Worm (Caenorhabditis elegans): ENCODE data around the gene R148.4.

R148.4 gene

DNA sequence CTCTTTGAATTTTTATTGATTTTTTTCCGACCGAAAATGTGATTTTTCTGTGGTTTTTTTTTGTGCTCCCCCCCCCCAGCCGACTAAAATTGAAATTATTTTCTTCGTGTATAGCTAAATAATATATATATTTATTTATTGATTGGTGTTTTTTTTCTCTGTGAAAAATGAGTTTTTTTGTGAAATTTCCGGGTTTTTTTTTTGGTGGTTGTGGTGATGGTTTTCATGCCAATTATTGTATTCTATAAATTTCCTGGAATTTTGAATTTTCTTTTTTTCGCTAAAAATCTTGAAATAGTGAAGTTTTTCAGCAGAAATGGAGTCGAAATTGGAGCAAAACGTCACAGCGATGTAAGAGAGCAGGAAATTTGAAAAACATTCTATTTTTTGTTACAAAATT, 12.0 kb downstream of the R148.4 start, which contains the start of gene lmtr-5:
TSS of gene lmtr-5 (plus strand) at position 301 of the 400 bp plus-strand sequence.
- TF ChIP-seq scrt-1 (GFP tag; IDR thresholded peaks at IDR 0.05) (no peak), hmbx-1 (tag; optimal IDR thresholded peaks at IDR 0.05) (no peak), sea-1 (GFP tag; conservative IDR thresholded peaks at IDR 0.05) (no peak), tbx-11 (GFP tag; IDR thresholded peaks at IDR 0.05) (no peak), tbx-37 (GFP tag; conservative IDR thresholded peaks at IDR 0.05) (no peak), hnd-1 (tag; optimal IDR thresholded peaks at IDR 0.05) (no peak), F13C5.2 (tag; optimal IDR thresholded peaks at IDR 0.05) (no peak), tra-4 (tag; optimal IDR thresholded peaks at IDR 0.05) (no peak)

DNA sequence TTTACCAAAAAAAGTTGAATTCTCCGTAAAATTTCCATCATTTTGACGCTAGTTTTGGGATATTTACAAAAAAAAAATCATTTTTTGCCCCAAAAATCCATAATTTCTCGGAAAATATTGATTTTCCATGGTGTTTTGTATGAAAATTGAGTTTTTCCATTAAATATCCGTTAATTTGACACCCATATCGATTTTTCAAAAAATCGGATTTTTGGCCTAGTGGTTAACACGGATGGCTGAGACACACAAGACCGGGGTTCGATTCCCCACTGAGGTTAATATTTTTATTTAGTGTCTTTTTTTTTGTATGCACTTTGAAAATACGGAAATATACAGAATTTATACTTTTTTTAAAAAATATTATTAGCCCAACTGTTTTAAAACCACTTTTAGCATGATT, 13.8 kb downstream of the R148.4 start:
- no peak for TF ChIP-seq ceh-36 (tag; optimal IDR thresholded peaks at IDR 0.05)
- TF ChIP-seq pes-1 (GFP tag; IDR thresholded peaks at IDR 0.05) = no peak
- TF ChIP-seq flt-1 (GFP tag; IDR thresholded peaks at IDR 0.05) = no peak
- TF ChIP-seq B0310.2 (tag; optimal IDR thresholded peaks at IDR 0.05) = no peak
- no peak for TF ChIP-seq scrt-1 (GFP tag; IDR thresholded peaks at IDR 0.05)
- TF ChIP-seq aly-1 (tag; optimal IDR thresholded peaks at IDR 0.05) = no peak
- TF ChIP-seq ama-1 (optimal IDR thresholded peaks at IDR 0.05) = no peak

DNA sequence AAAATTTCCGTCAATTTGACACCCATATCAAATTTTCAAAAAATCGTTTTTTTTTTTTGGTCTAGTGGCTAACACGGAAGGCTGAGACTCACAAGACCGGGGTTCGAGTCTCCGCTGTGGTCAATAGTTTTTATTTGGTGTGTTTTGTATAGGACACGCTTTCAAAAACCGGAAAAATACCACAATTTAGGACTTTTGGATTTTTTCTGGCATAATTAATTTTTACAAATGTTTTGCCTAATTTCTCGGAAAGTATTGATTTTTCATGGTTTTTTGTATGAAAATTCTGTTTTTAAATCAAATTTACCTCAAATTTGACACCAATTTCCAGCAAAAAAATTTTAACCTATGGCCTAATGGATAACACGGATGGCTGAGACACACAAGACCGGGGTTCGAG, 14.6 kb downstream of the R148.4 start, which contains the start of gene mks-1:
TSS of gene mks-1 (plus strand) at position 301 of the 400 bp plus-strand sequence.
- no peak for TF ChIP-seq ceh-13 (GFP tag; optimal IDR thresholded peaks at IDR 0.05)
- no peak for TF ChIP-seq hnd-1 (tag; optimal IDR thresholded peaks at IDR 0.05)
- no peak for TF ChIP-seq scrt-1 (GFP tag; IDR thresholded peaks at IDR 0.05)
- no peak for TF ChIP-seq B0310.2 (tag; optimal IDR thresholded peaks at IDR 0.05)
- no peak for TF ChIP-seq sea-1 (GFP tag; conservative IDR thresholded peaks at IDR 0.05)
- TF ChIP-seq tra-4 (tag; optimal IDR thresholded peaks at IDR 0.05) = no peak
- no peak for TF ChIP-seq ama-1 (optimal IDR thresholded peaks at IDR 0.05)

DNA sequence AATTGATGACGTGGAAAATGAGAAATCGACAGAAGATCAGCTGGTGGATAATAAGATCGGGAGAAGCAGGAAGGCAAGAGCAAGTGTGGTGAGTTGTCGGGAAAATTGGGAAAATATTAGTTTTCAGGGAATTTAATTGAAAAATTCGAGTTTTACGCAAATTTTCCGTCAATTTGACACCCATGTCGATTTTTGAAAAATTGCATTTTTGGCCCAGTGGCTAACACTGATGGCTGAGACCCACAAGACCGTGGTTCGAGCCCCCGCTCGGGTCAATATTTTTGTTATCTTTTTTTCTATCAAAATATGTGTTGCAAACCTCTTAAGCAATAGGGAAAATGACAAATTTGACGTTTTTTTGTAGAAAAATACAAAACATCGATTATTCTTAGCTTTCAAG, 17.2 kb downstream of the R148.4 start:
- no peak for TF ChIP-seq hnd-1 (tag; optimal IDR thresholded peaks at IDR 0.05)
- TF ChIP-seq aly-1 (tag; optimal IDR thresholded peaks at IDR 0.05) = no peak
- no peak for TF ChIP-seq sea-1 (GFP tag; conservative IDR thresholded peaks at IDR 0.05)
- TF ChIP-seq flt-1 (GFP tag; IDR thresholded peaks at IDR 0.05) = no peak
- no peak for TF ChIP-seq pes-1 (GFP tag; IDR thresholded peaks at IDR 0.05)

DNA sequence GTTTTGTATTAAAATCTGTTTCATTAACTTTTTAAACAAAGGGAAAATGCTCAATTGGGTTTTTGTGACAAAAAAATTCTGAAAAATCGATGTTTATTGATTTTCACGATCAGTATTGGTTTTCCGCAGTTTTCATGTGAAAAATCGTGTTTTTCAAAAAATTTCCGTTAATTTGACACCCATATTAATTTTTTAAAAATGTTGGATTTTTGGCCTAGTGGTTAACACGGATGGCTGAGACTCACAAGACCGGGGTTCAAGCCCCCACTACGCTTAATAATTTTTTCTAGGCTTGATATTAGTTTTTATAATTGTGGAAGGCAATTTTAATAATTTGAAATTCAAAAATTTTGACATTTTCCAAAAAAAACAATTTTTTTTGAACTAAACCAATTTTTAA, 19.3 kb downstream of the R148.4 start:
- no peak for TF ChIP-seq hmg-4 (GFP tag; optimal IDR thresholded peaks at IDR 0.05)
- TF ChIP-seq sea-1 (GFP tag; conservative IDR thresholded peaks at IDR 0.05) = no peak
- no peak for TF ChIP-seq tbx-11 (GFP tag; IDR thresholded peaks at IDR 0.05)
- TF ChIP-seq B0310.2 (tag; optimal IDR thresholded peaks at IDR 0.05) = no peak
- TF ChIP-seq ceh-36 (tag; optimal IDR thresholded peaks at IDR 0.05) = no peak
- no peak for TF ChIP-seq ama-1 (optimal IDR thresholded peaks at IDR 0.05)
- TF ChIP-seq ceh-13 (GFP tag; optimal IDR thresholded peaks at IDR 0.05) = no peak
- no peak for TF ChIP-seq flt-1 (GFP tag; IDR thresholded peaks at IDR 0.05)
- TF ChIP-seq tbx-37 (GFP tag; conservative IDR thresholded peaks at IDR 0.05) = no peak
- TF ChIP-seq scrt-1 (GFP tag; IDR thresholded peaks at IDR 0.05) = no peak
- TF ChIP-seq pes-1 (GFP tag; IDR thresholded peaks at IDR 0.05) = no peak

DNA sequence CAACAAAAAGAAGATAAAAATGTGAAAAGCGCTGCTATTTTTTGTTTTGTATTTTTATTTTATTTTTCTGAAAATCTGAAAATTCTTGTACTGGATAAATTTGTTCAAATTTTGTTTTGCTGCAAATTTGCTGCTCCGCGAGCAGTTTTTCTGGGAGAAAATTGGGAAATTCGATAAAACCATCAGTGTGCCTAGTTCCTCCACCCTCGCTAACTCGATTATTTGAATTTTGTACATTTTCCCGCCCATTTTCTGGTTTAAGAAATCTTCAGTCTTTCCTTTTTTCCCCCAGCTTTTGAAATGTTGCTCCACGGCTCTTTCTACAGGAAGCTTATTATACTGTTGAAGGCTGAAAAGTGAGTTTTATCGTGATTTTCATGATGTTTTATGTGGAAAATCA, 19.8 kb downstream of the R148.4 start, which contains the start of gene R148.8:
TSS of gene R148.8 (plus strand) at position 301 of the 400 bp plus-strand sequence.
- no peak for TF ChIP-seq flt-1 (GFP tag; IDR thresholded peaks at IDR 0.05)

DNA sequence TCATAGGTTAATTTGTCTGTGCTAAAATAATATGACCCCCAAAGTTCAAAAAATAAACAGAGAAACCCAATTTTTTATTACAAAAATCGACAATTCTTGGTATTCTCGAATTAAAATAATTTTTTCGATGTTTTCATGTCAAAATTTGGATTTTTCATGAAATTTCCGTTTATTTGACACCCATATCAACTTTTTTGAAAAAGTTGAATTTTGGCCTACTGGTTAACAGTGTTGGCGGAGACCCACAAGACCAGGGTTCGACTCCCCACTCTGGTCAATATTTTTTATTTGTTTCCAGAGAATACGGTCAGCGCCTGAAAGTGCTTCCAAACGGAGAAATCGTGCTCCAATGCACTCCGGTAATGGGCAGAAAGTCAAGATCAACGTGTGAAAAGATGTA, 20.3 kb downstream of the R148.4 start:
- TF ChIP-seq ama-1 (optimal IDR thresholded peaks at IDR 0.05) (no peak), sea-1 (GFP tag; conservative IDR thresholded peaks at IDR 0.05) (no peak), ceh-13 (GFP tag; optimal IDR thresholded peaks at IDR 0.05) (no peak), hmg-4 (GFP tag; optimal IDR thresholded peaks at IDR 0.05) (no peak), F13C5.2 (tag; optimal IDR thresholded peaks at IDR 0.05) (no peak), B0310.2 (tag; optimal IDR thresholded peaks at IDR 0.05) (no peak), hmbx-1 (tag; optimal IDR thresholded peaks at IDR 0.05) (no peak), tbx-11 (GFP tag; IDR thresholded peaks at IDR 0.05) (no peak), flt-1 (GFP tag; IDR thresholded peaks at IDR 0.05) (no peak), scrt-1 (GFP tag; IDR thresholded peaks at IDR 0.05) (no peak), tra-4 (tag; optimal IDR thresholded peaks at IDR 0.05) (no peak), tbx-37 (GFP tag; conservative IDR thresholded peaks at IDR 0.05) (no peak), ceh-36 (tag; optimal IDR thresholded peaks at IDR 0.05) (no peak)

DNA sequence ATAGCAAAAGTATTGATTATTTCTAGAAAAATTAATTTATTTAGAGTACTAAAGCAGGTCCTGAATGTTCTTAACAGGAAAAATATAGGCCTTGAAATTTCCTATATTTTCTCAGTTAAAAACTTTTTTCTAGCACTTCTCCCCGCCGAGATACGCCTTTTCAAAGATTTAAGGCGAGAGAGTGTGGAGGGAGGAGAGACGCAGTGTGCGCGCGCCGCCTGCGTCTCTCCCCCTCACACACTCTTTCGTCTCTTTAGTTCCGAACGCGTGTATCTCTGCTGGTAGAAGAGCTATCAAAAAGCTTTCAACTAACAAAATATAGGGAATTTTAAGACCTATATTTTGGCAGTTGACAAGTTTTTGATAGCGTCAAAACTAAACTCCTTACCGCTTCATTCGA, 26.5 kb downstream of the R148.4 start:
- TF ChIP-seq F13C5.2 (tag; optimal IDR thresholded peaks at IDR 0.05) (no peak), tra-4 (tag; optimal IDR thresholded peaks at IDR 0.05) (no peak), ceh-36 (tag; optimal IDR thresholded peaks at IDR 0.05) (no peak), sea-1 (GFP tag; conservative IDR thresholded peaks at IDR 0.05) (no peak), tbx-37 (GFP tag; conservative IDR thresholded peaks at IDR 0.05) (no peak), ama-1 (optimal IDR thresholded peaks at IDR 0.05) (no peak), hmg-4 (GFP tag; optimal IDR thresholded peaks at IDR 0.05) (no peak), tbx-11 (GFP tag; IDR thresholded peaks at IDR 0.05) (no peak), hnd-1 (tag; optimal IDR thresholded peaks at IDR 0.05) (no peak), pes-1 (GFP tag; IDR thresholded peaks at IDR 0.05) (no peak), scrt-1 (GFP tag; IDR thresholded peaks at IDR 0.05) (no peak), hmbx-1 (tag; optimal IDR thresholded peaks at IDR 0.05) (no peak), ets-7 (tag; optimal IDR thresholded peaks at IDR 0.05) (no peak), ceh-13 (GFP tag; optimal IDR thresholded peaks at IDR 0.05) (no peak), B0310.2 (tag; optimal IDR thresholded peaks at IDR 0.05) (no peak), flt-1 (GFP tag; IDR thresholded peaks at IDR 0.05) (no peak), aly-1 (tag; optimal IDR thresholded peaks at IDR 0.05) (no peak)

DNA sequence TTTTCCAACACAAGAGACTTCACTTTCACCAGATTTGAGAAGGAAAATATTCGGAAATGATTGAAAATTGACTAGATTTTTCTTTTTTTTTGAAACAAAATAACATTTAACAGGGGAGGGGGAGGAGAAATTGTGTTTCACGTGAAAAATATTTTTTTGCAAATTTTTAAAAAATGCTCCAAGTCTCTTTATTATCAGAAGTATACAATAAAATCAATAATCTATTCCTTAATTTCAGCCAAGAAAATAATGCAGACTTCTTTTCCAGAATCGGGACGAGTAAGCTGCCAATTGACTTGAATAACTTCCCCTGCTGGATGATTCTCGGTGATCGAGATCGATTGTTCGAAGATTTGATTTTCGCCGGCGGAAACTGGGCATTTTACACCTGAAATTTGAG, 26.9 kb downstream of the R148.4 start, which contains the start of gene R148.7:
TSS of gene R148.7 (minus strand) at position 101 of the 400 bp plus-strand sequence.
- TF ChIP-seq ceh-36 (tag; optimal IDR thresholded peaks at IDR 0.05) (no peak), tbx-37 (GFP tag; conservative IDR thresholded peaks at IDR 0.05) (no peak), tra-4 (tag; optimal IDR thresholded peaks at IDR 0.05) (no peak), ceh-13 (GFP tag; optimal IDR thresholded peaks at IDR 0.05) (no peak), ama-1 (optimal IDR thresholded peaks at IDR 0.05) (no peak), B0310.2 (tag; optimal IDR thresholded peaks at IDR 0.05) (no peak), flt-1 (GFP tag; IDR thresholded peaks at IDR 0.05) (no peak), hmg-4 (GFP tag; optimal IDR thresholded peaks at IDR 0.05) (no peak), scrt-1 (GFP tag; IDR thresholded peaks at IDR 0.05) (no peak), F13C5.2 (tag; optimal IDR thresholded peaks at IDR 0.05) (no peak), hnd-1 (tag; optimal IDR thresholded peaks at IDR 0.05) (no peak), pes-1 (GFP tag; IDR thresholded peaks at IDR 0.05) (no peak), tbx-11 (GFP tag; IDR thresholded peaks at IDR 0.05) (no peak), hmbx-1 (tag; optimal IDR thresholded peaks at IDR 0.05) (no peak), ets-7 (tag; optimal IDR thresholded peaks at IDR 0.05) (no peak), sea-1 (GFP tag; conservative IDR thresholded peaks at IDR 0.05) (no peak)
